Worm (Caenorhabditis elegans) whole organism, L4/young adult: ENCODE measurements around the gene T25F10.1.

Experiments used
- W03F9.2 ChIP-seq: fragments of 150-350 bp; optimal IDR thresholded peaks from 2 replicates; lab custom pipeline; 2014; ENCODE audit warnings: missing biosample characterization, missing genetic modification characterization
- dao-5 ChIP-seq: sonication (generic microtip); optimal IDR thresholded peaks from 2 replicates; lab custom pipeline; 2016; ENCODE audit warnings: missing genotype, missing genetic modification characterization, moderate library complexity, missing compliant biosample characterization
- him-1 ChIP-seq: sonication (generic microtip); optimal IDR thresholded peaks from 2 replicates; lab custom pipeline; 2016; ENCODE audit warnings: missing genotype, missing genetic modification reagents, missing genetic modification characterization, missing compliant biosample characterization

DNA sequence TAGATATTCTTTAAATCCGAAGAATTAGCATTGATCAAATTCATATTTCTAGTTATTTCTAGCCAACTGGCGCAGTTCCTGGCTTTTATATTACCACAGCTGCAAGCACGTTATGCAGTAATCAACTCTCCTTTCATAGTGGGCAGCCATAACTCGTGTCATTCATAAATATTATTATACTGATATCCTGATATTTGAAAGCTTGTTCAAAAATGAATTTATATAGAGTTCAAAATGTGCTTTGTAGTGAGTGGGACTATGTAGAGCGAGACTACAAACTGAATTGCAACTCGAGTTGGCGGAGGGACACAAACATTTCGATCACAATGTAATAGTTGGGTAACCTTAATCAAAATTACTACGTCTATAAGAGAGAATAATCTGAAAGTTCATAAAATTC lies 3.3 kb downstream of the T25F10.1 start, which contains the start of gene srh-30:
- TF ChIP-seq him-1 (tag; lab: Kevin White, UChicago) (no peak), W03F9.2 (tag; lab: Kevin White, UChicago) (no peak), dao-5 (tag; lab: Kevin White, UChicago) (no peak)
